Worm (Caenorhabditis elegans) whole organism, L1 larva: ENCODE results near the gene Y54G2A.45.

Experiments
- Y116A8C.19 ChIP-seq: sonication (generic microtip); optimal IDR thresholded peaks from 2 replicates; lab custom pipeline; 2016; ENCODE audit warnings: missing compliant biosample characterization, missing genetic modification characterization, borderline replicate concordance
- ceh-8 ChIP-seq: fragments of 200-800 bp; sonication (Bioruptor generic); optimal IDR thresholded peaks from 2 replicates; lab custom pipeline; 2018; ENCODE audit warnings: mild to moderate bottlenecking, missing genetic modification characterization, moderate library complexity, missing compliant biosample characterization
- ces-1 ChIP-seq: fragments of 150-350 bp; optimal IDR thresholded peaks from 2 replicates; lab custom pipeline; 2014; ENCODE audit warnings: missing biosample characterization, missing genetic modification reagents, missing genetic modification characterization
- efl-1 ChIP-seq, 4 experiments: fragments of 150-350 bp; optimal IDR thresholded peaks in 3 of 4; peaks in 1 of 4; 1 replicate in 1 of 4; 2 replicates in 3 of 4; lab custom pipeline; 2014; ENCODE audit warnings: missing biosample characterization in 2 of 4, missing genetic modification characterization in 2 of 4, missing genetic modification reagents in 2 of 4
- elt-2 ChIP-seq: sonication (generic microtip); optimal IDR thresholded peaks from 2 replicates; lab custom pipeline; 2016; ENCODE audit warnings: missing genetic modification characterization, mild to moderate bottlenecking, inconsistent platforms, missing compliant biosample characterization, missing genetic modification reagents
- irx-1 ChIP-seq: sonication (generic microtip); optimal IDR thresholded peaks from 2 replicates; lab custom pipeline; 2016; ENCODE audit warnings: missing genetic modification characterization, missing compliant biosample characterization
- lin-13 ChIP-seq: fragments of 150-350 bp; optimal IDR thresholded peaks from 2 replicates; lab custom pipeline; 2014; ENCODE audit warnings: missing biosample characterization, missing genetic modification reagents, missing genetic modification characterization
- lin-15B ChIP-seq: fragments of 150-350 bp; sonication (generic microtip); optimal IDR thresholded peaks from 3 replicates; lab custom pipeline; 2014; ENCODE audit warnings: missing biosample characterization, missing genetic modification characterization
- lin-35 ChIP-seq, 2 experiments: fragments of 150-350 bp; optimal IDR thresholded peaks; 2 replicates each; lab custom pipeline; 2014; ENCODE audit warnings: missing biosample characterization in 2 of 2, missing genetic modification characterization in 2 of 2, missing genetic modification reagents in 2 of 2
- mab-9 ChIP-seq: fragments of 200-800 bp; sonication (Bioruptor generic); IDR thresholded peaks from 2 replicates; pipeline ENCODE4 v1.3.6; 2022; ENCODE audit warnings: missing genetic modification reagents, missing genetic modification characterization, missing compliant biosample characterization
- nhr-12 ChIP-seq: sonication (generic microtip); optimal IDR thresholded peaks from 2 replicates; lab custom pipeline; 2017; ENCODE audit warnings: missing biosample characterization, missing genetic modification characterization
- nhr-20 ChIP-seq: sonication (generic microtip); optimal IDR thresholded peaks from 2 replicates; lab custom pipeline; 2016; ENCODE audit warnings: mild to moderate bottlenecking, missing genetic modification characterization, missing compliant biosample characterization
- nhr-47 ChIP-seq: sonication (generic microtip); optimal IDR thresholded peaks from 2 replicates; lab custom pipeline; 2016; ENCODE audit warnings: mild to moderate bottlenecking, missing genetic modification characterization, moderate library complexity, missing compliant biosample characterization
- snu-23 ChIP-seq: sonication (generic microtip); optimal IDR thresholded peaks from 2 replicates; lab custom pipeline; 2016; ENCODE audit warnings: missing genetic modification characterization, missing compliant biosample characterization
- sup-37 ChIP-seq: fragments of 200-800 bp; sonication (Bioruptor generic); optimal IDR thresholded peaks from 2 replicates; lab custom pipeline; 2018; ENCODE audit warnings: mild to moderate bottlenecking, missing genetic modification characterization, missing compliant biosample characterization
- tbx-2 ChIP-seq: sonication (generic microtip); optimal IDR thresholded peaks from 2 replicates; lab custom pipeline; 2016; ENCODE audit warnings: missing genetic modification characterization, missing compliant biosample characterization
- unc-30 ChIP-seq: sonication (generic microtip); optimal IDR thresholded peaks from 2 replicates; lab custom pipeline; 2017; ENCODE audit warnings: missing biosample characterization, missing genetic modification characterization
- unc-98 ChIP-seq: fragments of 200-800 bp; sonication (Bioruptor generic); IDR thresholded peaks from 2 replicates; pipeline ENCODE4 v1.3.6; 2022; ENCODE audit warnings: missing genetic modification characterization, missing compliant biosample characterization
- vab-15 ChIP-seq: sonication (generic microtip); optimal IDR thresholded peaks from 2 replicates; lab custom pipeline; 2017; ENCODE audit warnings: missing genotype, mild to moderate bottlenecking, missing genetic modification characterization, missing compliant biosample characterization

Gene Y54G2A.45

DNA sequence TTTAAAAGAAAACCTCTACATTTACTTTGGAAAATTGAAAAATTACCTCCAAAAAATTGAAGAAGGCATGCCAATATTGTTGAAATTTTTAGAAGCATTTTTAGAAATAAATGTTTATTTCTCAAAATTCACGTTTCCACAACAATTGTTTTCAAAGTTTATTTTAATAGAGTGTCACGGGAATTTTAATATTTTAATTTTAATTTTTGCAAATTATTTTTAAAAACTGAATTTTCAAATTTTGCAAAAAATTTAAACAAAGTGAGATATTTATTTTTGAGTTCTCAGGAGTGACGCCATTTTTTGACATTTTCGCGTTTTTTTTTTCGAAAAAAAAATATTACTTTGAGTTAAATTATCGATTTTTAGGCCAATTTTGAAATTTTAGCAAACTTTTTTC, 47.5 kb downstream of the Y54G2A.45 start, which contains the start of gene Y54G2A.49:
Gene Y54G2A.49, minus strand, starts transcription at position 101 of the 400 bp plus-strand sequence.
- TF ChIP-seq ceh-8 (GFP tag; lab: Kevin White, UChicago) (no peak), unc-30 (tag; lab: Kevin White, UChicago) (no peak), mab-9 (GFP tag; lab: Robert Waterston, UW) (no peak), unc-98 (GFP tag; lab: Robert Waterston, UW) (no peak)

DNA sequence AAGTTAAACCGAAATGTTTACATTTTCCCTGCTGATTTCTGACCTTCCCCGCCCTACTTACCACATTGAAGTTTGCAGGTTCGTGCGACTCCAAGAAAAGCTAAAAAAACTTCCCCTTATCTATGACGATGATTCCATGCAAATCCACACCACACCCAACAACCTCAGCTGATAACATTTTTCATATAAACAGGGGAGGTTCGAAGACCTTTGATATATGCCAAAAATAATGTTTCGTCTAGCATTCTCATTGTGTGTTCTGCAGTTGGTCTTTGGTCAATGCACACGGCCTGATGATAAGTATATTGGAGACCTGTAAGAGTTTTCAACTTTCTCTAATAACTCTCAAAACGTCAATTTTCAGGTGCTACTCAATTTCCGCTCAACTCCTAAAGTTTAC, 48.5 kb downstream of the Y54G2A.45 start:
- TF ChIP-seq elt-2 (peak; percentile 47), efl-1 (optimal IDR thresholded peaks at IDR 0.05; lab: Kevin White, UChicago) (no peak), efl-1 (GFP tag; optimal IDR thresholded peaks at IDR 0.05 in 1 of 2; lab: Kevin White, UChicago) (peak in 1 of 2 experiments; percentile 62), nhr-20 (tag; lab: Kevin White, UChicago) (no peak)

DNA sequence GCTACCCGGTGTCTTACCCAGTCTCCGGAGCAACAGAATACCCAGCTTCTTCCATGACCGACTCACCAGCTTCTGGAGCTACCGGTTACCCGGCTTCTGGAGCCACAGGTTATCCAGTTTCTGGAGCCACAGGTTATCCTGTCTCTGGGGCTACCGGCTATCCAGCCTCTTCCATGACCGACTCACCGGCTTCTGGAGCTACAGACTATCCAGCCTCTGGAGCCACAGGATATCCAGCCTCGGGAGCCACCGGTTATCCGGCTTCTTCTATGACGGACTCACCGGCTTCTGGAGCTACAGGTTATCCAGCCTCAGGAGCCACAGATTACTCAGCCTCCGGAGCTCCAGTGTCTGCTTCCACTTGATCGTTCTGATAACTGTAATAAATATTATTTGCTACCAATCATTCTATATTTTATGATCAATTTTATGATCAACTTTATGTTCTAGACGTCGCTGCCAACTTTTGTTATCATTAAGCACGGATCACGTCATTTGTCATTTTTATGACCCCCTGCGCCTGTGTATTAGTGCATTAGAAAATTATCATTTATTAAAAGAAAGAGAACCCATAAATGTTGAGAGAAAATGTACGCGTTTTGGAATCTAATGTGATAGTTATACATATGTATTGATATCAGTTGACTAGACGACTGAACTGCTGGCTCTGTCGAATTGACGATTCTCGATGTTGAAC, 49.5 kb downstream of the Y54G2A.45 start:
- TF ChIP-seq tbx-2 (tag; lab: Kevin White, UChicago) = no peak
- TF ChIP-seq lin-13 (GFP tag; lab: Kevin White, UChicago) = no peak
- no peak for TF ChIP-seq sup-37
- TF ChIP-seq irx-1 (tag; lab: Kevin White, UChicago) = no peak
- no peak for TF ChIP-seq lin-15B (tag; lab: Kevin White, UChicago)
- TF ChIP-seq ces-1 (GFP tag; lab: Kevin White, UChicago) = no peak
- no peak for TF ChIP-seq vab-15 (tag; lab: Kevin White, UChicago)
- TF ChIP-seq efl-1 (optimal IDR thresholded peaks at IDR 0.05; lab: Kevin White, UChicago) = no peak
- TF ChIP-seq efl-1 (GFP tag; optimal IDR thresholded peaks at IDR 0.05 in 1 of 2; lab: Kevin White, UChicago) = no peak
- TF ChIP-seq elt-2 = peak; percentile 78
- TF ChIP-seq nhr-12 (tag; lab: Kevin White, UChicago) = no peak
- no peak for TF ChIP-seq nhr-47 (tag; lab: Kevin White, UChicago)
- no peak for TF ChIP-seq Y116A8C.19 (tag; lab: Kevin White, UChicago)
- peak in 1 of 2 experiments; percentile 18 for TF ChIP-seq lin-35 (GFP tag; optimal IDR thresholded peaks at IDR 0.05; lab: Kevin White, UChicago)
- no peak for TF ChIP-seq snu-23 (GFP tag; lab: Kevin White, UChicago)
